Worm (Caenorhabditis elegans): ENCODE results near the gene F56D1.1.
A peak's percentile ranks its signal among the peaks of the same experiment; 100 is the strongest.

F56D1.1 gene

DNA sequence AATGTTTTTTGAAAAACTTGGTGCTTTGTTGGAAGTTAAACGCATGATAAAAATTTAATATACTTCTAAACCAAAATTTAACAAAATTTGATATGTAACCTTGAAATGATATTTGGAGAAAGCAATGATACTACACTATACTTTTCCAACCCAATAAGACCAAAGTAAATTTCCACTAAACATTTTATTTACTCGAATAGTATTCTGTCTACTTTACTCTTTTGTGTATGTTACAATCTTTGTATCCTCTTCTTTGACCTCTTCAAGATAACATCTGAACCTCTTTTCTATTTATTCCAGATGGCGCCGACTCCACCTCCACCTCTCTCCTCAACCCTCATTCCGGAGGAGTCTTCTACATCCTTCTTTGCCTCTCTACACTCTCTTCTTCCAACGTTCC is 24.9 kb upstream of the F56D1.1 start, which contains the start of gene dhs-5:
Gene dhs-5 (plus strand): TSS at position 301 of the 400 bp plus-strand sequence.
- TF ChIP-seq pqm-1 (tag; optimal IDR thresholded peaks at IDR 0.05): no peak
- TF ChIP-seq C38D4.7 (GFP tag; optimal IDR thresholded peaks at IDR 0.05): no peak
- TF ChIP-seq ets-4 (tag; optimal IDR thresholded peaks at IDR 0.05): no peak
- no peak for TF ChIP-seq ceh-30 (tag; optimal IDR thresholded peaks at IDR 0.05)
- TF ChIP-seq ceh-19 (GFP tag; optimal IDR thresholded peaks at IDR 0.05): no peak
- no peak for TF ChIP-seq hlh-30 (tag; optimal IDR thresholded peaks at IDR 0.05; ENCODE audit: insufficient read depth)
- TF ChIP-seq eyg-1 (tag; optimal IDR thresholded peaks at IDR 0.05): no peak
- no peak for TF ChIP-seq nfya-1 (tag; optimal IDR thresholded peaks at IDR 0.05)
- no peak for TF ChIP-seq hlh-8 (tag; optimal IDR thresholded peaks at IDR 0.05)
- no peak for TF ChIP-seq pag-3 (tag; optimal IDR thresholded peaks at IDR 0.05; ENCODE audit: borderline replicate concordance)
- TF ChIP-seq elt-4 (tag; optimal IDR thresholded peaks at IDR 0.05): no peak
- no peak for TF ChIP-seq K09A11.1 (tag; optimal IDR thresholded peaks at IDR 0.05; ENCODE audit: insufficient read depth)

DNA sequence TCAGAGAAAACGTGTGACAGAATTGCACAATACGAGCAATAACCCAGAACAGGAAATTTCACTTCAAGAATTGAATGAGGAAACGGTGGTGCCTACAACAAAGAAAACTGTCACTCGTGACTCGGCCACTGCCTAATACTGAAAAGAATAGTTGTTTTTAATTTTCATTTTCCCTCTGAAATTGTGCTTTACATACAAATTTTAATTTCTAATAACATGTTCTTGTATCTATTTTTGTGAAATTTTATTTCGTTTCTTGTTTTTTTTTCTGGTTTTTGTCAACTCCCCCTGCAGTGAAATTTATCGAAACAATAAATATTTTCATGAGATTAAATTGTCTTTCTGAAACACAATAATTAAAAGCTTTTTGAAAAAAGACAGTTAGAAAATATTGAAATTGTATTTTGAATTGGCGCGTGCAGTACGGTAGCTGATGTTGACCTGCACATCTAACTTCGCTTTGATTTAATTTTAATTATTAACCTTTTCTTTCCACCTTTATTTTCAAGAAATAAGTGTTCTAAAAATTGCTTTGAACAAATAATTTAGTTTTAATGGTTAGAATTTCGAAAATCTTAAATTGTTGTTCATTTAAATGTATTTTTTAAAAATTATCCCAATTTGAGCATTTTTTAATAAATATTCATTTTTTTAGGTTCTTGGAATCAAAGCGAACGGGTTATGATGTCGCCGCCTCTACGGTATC is 22.6 kb upstream of the F56D1.1 start, which contains the start of gene daz-1:
Gene daz-1 (plus strand): TSS at position 656 of the 706 bp plus-strand sequence.
- no peak for TF ChIP-seq fax-1 (tag; optimal IDR thresholded peaks at IDR 0.05)

DNA sequence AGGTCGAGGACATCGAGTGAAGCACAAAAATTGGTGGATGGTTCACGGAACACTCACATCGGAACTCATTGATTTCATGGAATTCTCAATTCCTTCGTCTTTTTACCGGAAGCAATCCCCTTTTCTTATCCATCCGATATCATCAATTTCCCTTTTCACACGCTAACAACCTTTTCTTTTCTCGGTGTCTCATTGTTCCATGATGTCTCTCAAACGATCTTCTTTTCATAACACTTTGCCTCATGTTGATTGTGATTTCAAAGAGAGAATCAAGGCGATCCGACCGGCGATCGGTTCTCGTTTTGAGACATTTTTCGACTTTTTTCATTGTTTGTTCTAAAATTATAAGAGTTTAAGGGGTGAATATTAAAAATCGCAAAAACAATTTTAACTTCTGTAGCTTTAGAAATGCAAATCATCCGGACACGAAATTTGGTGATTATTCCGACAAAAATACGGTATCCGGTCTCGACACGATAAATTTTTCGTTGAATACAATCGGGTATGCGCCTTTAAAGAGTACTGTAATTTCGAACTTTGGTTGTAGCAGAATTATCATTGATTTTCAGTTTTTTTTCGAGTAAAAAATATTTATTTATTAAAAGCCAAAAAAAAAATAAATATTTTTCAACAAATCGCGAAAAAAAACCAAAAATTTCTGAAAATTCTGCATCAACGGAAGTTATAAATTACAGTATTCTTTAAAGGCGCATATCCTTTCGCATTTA is 19.6 kb upstream of the F56D1.1 start:
- TF ChIP-seq tbx-7 (tag; optimal IDR thresholded peaks at IDR 0.05) (no peak), hlh-13 (GFP tag; optimal IDR thresholded peaks at IDR 0.05) (no peak), T23F11.4 (GFP tag; optimal IDR thresholded peaks at IDR 0.05) (no peak), lin-11 (tag; optimal IDR thresholded peaks at IDR 0.05) (no peak), eyg-1 (tag; optimal IDR thresholded peaks at IDR 0.05) (no peak), rnt-1 (tag; optimal IDR thresholded peaks at IDR 0.05) (no peak)

DNA sequence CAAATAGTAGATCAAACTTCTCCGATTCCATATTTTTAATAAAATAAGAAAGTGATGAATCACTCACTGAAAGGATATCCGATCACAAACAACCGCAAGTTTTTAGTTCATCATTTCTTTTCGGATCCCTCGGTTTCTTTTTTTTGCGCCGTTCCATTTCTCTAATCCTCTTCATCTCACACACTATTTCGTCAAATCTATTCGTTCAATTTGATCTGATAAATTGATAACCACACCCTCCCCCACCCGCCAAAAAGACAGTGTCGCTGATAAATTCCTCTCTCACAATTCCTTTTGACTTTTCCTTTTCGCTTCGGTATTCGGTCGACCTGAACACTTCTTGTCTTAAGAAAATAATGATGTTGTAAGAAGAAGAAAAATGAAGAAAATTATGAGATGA is 18.9 kb upstream of the F56D1.1 start:
- TF ChIP-seq unc-42 (tag; optimal IDR thresholded peaks at IDR 0.05) (no peak), elt-2 (tag; optimal IDR thresholded peaks at IDR 0.05) (peak; percentile 42), ztf-16 (tag; optimal IDR thresholded peaks at IDR 0.05) (no peak)

DNA sequence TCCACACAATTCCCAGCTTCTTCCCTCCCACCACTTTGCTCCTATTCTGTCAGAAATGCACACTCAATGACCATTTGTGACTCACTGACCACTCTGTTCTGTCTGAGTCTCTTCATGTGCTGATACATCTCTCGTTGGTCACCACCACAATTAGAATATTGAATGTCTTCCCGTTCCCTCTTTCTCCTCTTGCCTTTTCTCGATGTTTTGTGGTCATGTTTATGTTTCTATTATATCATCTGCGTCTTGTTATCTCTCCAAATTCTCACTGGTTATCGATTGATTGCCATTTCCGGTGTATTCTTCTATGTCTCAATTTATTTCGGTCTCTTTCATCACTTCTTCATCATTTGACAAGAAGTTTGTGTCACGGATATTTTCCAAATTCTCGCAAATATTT is 17.5 kb upstream of the F56D1.1 start:
- TF ChIP-seq rnt-1 (tag; optimal IDR thresholded peaks at IDR 0.05) (peak; percentile 9), elt-2 (tag; optimal IDR thresholded peaks at IDR 0.05) (peak; percentile 34), ceh-31 (tag; optimal IDR thresholded peaks at IDR 0.05) (peak; percentile 2), ceh-34 (tag; optimal IDR thresholded peaks at IDR 0.05) (peak; percentile 30), hlh-30 (tag; optimal IDR thresholded peaks at IDR 0.05; ENCODE audit: insufficient read depth) (peak; percentile 7), unc-55 (GFP tag; optimal IDR thresholded peaks at IDR 0.05) (peak; percentile 37), odd-2 (tag; optimal IDR thresholded peaks at IDR 0.05) (no peak), tbx-2 (tag; optimal IDR thresholded peaks at IDR 0.05) (peak; percentile 19), npax-4 (tag; optimal IDR thresholded peaks at IDR 0.05) (no peak), lin-11 (tag; optimal IDR thresholded peaks at IDR 0.05) (no peak)

DNA sequence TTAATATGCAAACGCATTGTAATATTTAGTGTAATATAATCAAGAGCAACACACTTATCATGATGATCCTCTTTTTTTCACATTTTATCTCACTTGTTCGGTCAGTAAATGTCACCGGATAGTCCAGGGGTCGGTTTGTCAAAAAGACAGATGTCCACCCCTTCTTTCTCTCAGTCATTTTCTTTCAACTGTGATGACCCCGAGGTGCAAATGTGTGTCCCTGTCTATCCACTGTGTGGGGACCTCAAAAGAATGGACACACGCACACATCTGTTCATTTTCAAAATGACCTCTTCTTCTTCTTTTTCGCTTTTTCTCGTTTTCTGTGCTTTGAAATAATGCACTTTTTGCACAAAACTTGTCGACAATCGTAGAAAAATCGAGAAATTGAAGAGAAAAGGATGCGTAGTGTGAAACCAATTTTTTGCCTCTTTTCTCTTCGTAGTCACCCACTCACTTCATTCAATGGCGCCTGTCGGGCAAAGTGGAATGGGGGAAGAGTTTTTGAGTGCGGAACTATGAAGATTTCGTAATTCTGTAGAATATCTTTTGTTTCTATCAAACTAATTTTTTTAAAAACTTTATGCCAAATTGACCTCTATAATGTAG is 14.6 kb upstream of the F56D1.1 start:
- TF ChIP-seq unc-55 (GFP tag; optimal IDR thresholded peaks at IDR 0.05): peak; percentile 34
- no peak for TF ChIP-seq odd-2 (tag; optimal IDR thresholded peaks at IDR 0.05)
